Fruit fly (Drosophila melanogaster) whole organism, embryonic: ENCODE measurements around the gene CG14205.

Experiments used
- Bgb ChIP-seq: fragments of 200-800 bp; sonication (Bioruptor generic); IDR thresholded peaks from 2 replicates; pipeline ENCODE4 v1.3.6; 2022; ENCODE audit warnings: missing biosample characterization, missing genetic modification characterization; ENCODE audit not compliant: partially characterized antibody
- CG11398 ChIP-seq: fragments of 200-800 bp; sonication (Bioruptor generic); optimal IDR thresholded peaks from 2 replicates; lab custom pipeline; 2016; ENCODE audit warnings: missing biosample characterization, missing genetic modification characterization
- CG12659 ChIP-seq: fragments of 200-800 bp; sonication (Bioruptor generic); optimal IDR thresholded peaks from 3 replicates; lab custom pipeline; 2017; ENCODE audit warnings: mild to moderate bottlenecking, missing biosample characterization, missing genetic modification reagents, missing genetic modification characterization
- CG14860 ChIP-seq: fragments of 200-800 bp; sonication (Bioruptor generic); IDR thresholded peaks from 3 replicates; pipeline ENCODE4 v1.3.6; 2022; ENCODE audit warnings: missing biosample characterization, missing genetic modification characterization; ENCODE audit not compliant: partially characterized antibody
- CG15601 ChIP-seq: fragments of 200-800 bp; sonication (Bioruptor generic); optimal IDR thresholded peaks from 3 replicates; lab custom pipeline; 2019; ENCODE audit warnings: missing biosample characterization, mild to moderate bottlenecking, missing genetic modification characterization, moderate library complexity
- CG16813 ChIP-seq: fragments of 200-800 bp; sonication (Bioruptor generic); IDR thresholded peaks from 3 replicates; pipeline ENCODE4 v1.3.6; 2022; ENCODE audit warnings: missing biosample characterization, missing genetic modification characterization; ENCODE audit not compliant: partially characterized antibody
- CG17802 ChIP-seq: fragments of 200-800 bp; sonication (Bioruptor generic); optimal IDR thresholded peaks from 2 replicates; lab custom pipeline; 2018; ENCODE audit warnings: missing biosample characterization, mild to moderate bottlenecking, missing genetic modification characterization, moderate library complexity
- CG18476 ChIP-seq: fragments of 200-800 bp; sonication (Bioruptor generic); optimal IDR thresholded peaks from 2 replicates; lab custom pipeline; 2016; ENCODE audit warnings: missing biosample characterization, mild to moderate bottlenecking, missing genetic modification characterization
- CG2116 ChIP-seq: fragments of 200-800 bp; sonication (Bioruptor generic); optimal IDR thresholded peaks from 3 replicates; lab custom pipeline; 2018; ENCODE audit warnings: missing biosample characterization, mild to moderate bottlenecking, missing genetic modification characterization
- CG4617 ChIP-seq: fragments of 200-800 bp; sonication (Bioruptor generic); optimal IDR thresholded peaks from 3 replicates; lab custom pipeline; 2016; ENCODE audit warnings: missing biosample characterization, missing genetic modification characterization, borderline replicate concordance
- CG5180 ChIP-seq: fragments of 200-800 bp; sonication (Bioruptor generic); optimal IDR thresholded peaks from 3 replicates; lab custom pipeline; 2017; ENCODE audit warnings: missing biosample characterization, missing genetic modification characterization, mild to moderate bottlenecking, moderate library complexity, missing genetic modification reagents
- CG6272 ChIP-seq: fragments of 200-800 bp; sonication (Bioruptor generic); IDR thresholded peaks from 2 replicates; pipeline ENCODE4 v1.3.6; 2022; ENCODE audit warnings: missing biosample characterization, missing genetic modification characterization
- CG6791 ChIP-seq: fragments of 200-800 bp; sonication (Bioruptor generic); IDR thresholded peaks from 3 replicates; pipeline ENCODE4 v1.3.6; 2022; ENCODE audit warnings: missing biosample characterization, missing genetic modification characterization; ENCODE audit not compliant: partially characterized antibody
- CG7963 ChIP-seq: fragments of 200-800 bp; sonication (Bioruptor generic); IDR thresholded peaks from 3 replicates; pipeline ENCODE4 v1.3.6; 2022; ENCODE audit warnings: missing biosample characterization, missing genetic modification characterization; ENCODE audit not compliant: partially characterized antibody
- CTCF ChIP-seq: fragments of 200-800 bp; sonication (Bioruptor generic); optimal IDR thresholded peaks from 2 replicates; lab custom pipeline; 2017; ENCODE audit warnings: missing biosample characterization, mild to moderate bottlenecking, missing genetic modification characterization, moderate library complexity
- Dp ChIP-seq: fragments of 200-800 bp; sonication (Bioruptor generic); optimal IDR thresholded peaks from 2 replicates; lab custom pipeline; 2018; ENCODE audit warnings: missing biosample characterization, mild to moderate bottlenecking, missing genetic modification characterization, moderate library complexity
- E2f2 ChIP-seq: fragments of 200-800 bp; sonication (Bioruptor generic); IDR thresholded peaks from 2 replicates; pipeline ENCODE4 v1.3.6; 2022; ENCODE audit warnings: missing biosample characterization, missing genetic modification characterization
- HLH4C ChIP-seq: fragments of 200-800 bp; sonication (Bioruptor generic); IDR thresholded peaks from 3 replicates; pipeline ENCODE4 v1.3.6; 2022; ENCODE audit warnings: missing biosample characterization, missing genetic modification characterization; ENCODE audit not compliant: partially characterized antibody
- Hmr ChIP-seq: fragments of 200-800 bp; sonication (Bioruptor generic); optimal IDR thresholded peaks from 3 replicates; lab custom pipeline; 2017; ENCODE audit warnings: mild to moderate bottlenecking, missing biosample characterization, missing genetic modification reagents, missing genetic modification characterization
- Scr ChIP-seq: fragments of 200-800 bp; sonication (Bioruptor generic); IDR thresholded peaks from 2 replicates; pipeline ENCODE4 v1.3.6; 2022; ENCODE audit warnings: missing biosample characterization, missing genetic modification characterization; ENCODE audit not compliant: partially characterized antibody
- Sin3A ChIP-seq: fragments of >200 bp; optimal IDR thresholded peaks from 2 replicates; lab custom pipeline; 2018
- Sry-δ ChIP-seq: fragments of 200-800 bp; sonication (Bioruptor generic); optimal IDR thresholded peaks from 2 replicates; lab custom pipeline; 2016; ENCODE audit warnings: missing biosample characterization, missing genetic modification characterization
- Vsx1 ChIP-seq: fragments of 200-800 bp; sonication (Bioruptor generic); optimal IDR thresholded peaks from 2 replicates; lab custom pipeline; 2017; ENCODE audit warnings: missing biosample characterization, mild to moderate bottlenecking, missing genetic modification characterization, missing genetic modification reagents
- chinmo ChIP-seq: fragments of 200-800 bp; sonication (Bioruptor generic); IDR thresholded peaks from 4 replicates; pipeline ENCODE4 v1.3.6; 2022; ENCODE audit warnings: missing biosample characterization, missing genetic modification characterization; ENCODE audit not compliant: partially characterized antibody
- exex ChIP-seq: fragments of 200-800 bp; sonication (Bioruptor generic); optimal IDR thresholded peaks from 4 replicates; lab custom pipeline; 2018; ENCODE audit warnings: missing biosample characterization, mild to moderate bottlenecking, missing genetic modification characterization, moderate library complexity
- gem ChIP-seq: fragments of 200-800 bp; sonication (Bioruptor generic); optimal IDR thresholded peaks from 2 replicates; lab custom pipeline; 2019; ENCODE audit warnings: missing biosample characterization, mild to moderate bottlenecking, missing genetic modification characterization, moderate library complexity
- hkb ChIP-seq, 2 experiments: fragments of 200-800 bp in 1 of 2; fragments of >200 bp in 1 of 2; sonication (Bioruptor generic) in 1 of 2; IDR thresholded peaks in 1 of 2; optimal IDR thresholded peaks in 1 of 2; 2 replicates each; pipeline versions ENCODE4 v1.3.6 to Lab custom; 2017 to 2022; ENCODE audit warnings: missing biosample characterization in 1 of 2, missing genetic modification characterization in 1 of 2
- mld ChIP-seq: fragments of 200-800 bp; sonication (Bioruptor generic); IDR thresholded peaks from 3 replicates; pipeline ENCODE4 v1.3.6; 2022; ENCODE audit warnings: missing biosample characterization, missing genetic modification characterization; ENCODE audit not compliant: partially characterized antibody
- nerfin-2 ChIP-seq: fragments of 200-800 bp; sonication (Bioruptor generic); IDR thresholded peaks from 2 replicates; pipeline ENCODE4 v1.3.6; 2022; ENCODE audit warnings: missing biosample characterization, missing genetic modification characterization; ENCODE audit not compliant: partially characterized antibody
- nmo ChIP-seq: fragments of 200-800 bp; sonication (Bioruptor generic); optimal IDR thresholded peaks from 2 replicates; lab custom pipeline; 2018; ENCODE audit warnings: missing biosample characterization, mild to moderate bottlenecking, missing genetic modification characterization, moderate library complexity
- pb ChIP-seq: fragments of 200-800 bp; sonication (Bioruptor generic); optimal IDR thresholded peaks from 3 replicates; lab custom pipeline; 2016; ENCODE audit warnings: missing biosample characterization, missing genetic modification characterization
- pzg ChIP-seq: fragments of 200-800 bp; sonication (Bioruptor generic); optimal IDR thresholded peaks from 3 replicates; lab custom pipeline; 2018; ENCODE audit warnings: missing biosample characterization, mild to moderate bottlenecking, missing genetic modification characterization, moderate library complexity
- sens ChIP-seq: fragments of 200-800 bp; sonication (Bioruptor generic); peaks from one replicate; lab custom pipeline; 2016; ENCODE audit warnings: missing biosample characterization, missing genetic modification characterization
- sna ChIP-seq: fragments of 200-800 bp; sonication (Bioruptor generic); IDR thresholded peaks from 2 replicates; pipeline ENCODE4 v1.3.6; 2022; ENCODE audit warnings: missing biosample characterization, missing genetic modification characterization; ENCODE audit not compliant: partially characterized antibody
- trem ChIP-seq: fragments of 200-800 bp; optimal IDR thresholded peaks from 3 replicates; lab custom pipeline; 2019; ENCODE audit warnings: missing biosample characterization, mild to moderate bottlenecking, missing genetic modification characterization, moderate library complexity
- vnd ChIP-seq: fragments of 200-800 bp; sonication (Bioruptor generic); IDR thresholded peaks from 3 replicates; pipeline ENCODE4 v1.3.6; 2022; ENCODE audit warnings: missing biosample characterization, missing genetic modification characterization; ENCODE audit not compliant: partially characterized antibody
- wdn ChIP-seq: fragments of 200-800 bp; sonication (Bioruptor generic); IDR thresholded peaks from 2 replicates; pipeline ENCODE4 v1.3.6; 2022; ENCODE audit warnings: missing biosample characterization, missing genetic modification characterization

Gene CG14205

DNA sequence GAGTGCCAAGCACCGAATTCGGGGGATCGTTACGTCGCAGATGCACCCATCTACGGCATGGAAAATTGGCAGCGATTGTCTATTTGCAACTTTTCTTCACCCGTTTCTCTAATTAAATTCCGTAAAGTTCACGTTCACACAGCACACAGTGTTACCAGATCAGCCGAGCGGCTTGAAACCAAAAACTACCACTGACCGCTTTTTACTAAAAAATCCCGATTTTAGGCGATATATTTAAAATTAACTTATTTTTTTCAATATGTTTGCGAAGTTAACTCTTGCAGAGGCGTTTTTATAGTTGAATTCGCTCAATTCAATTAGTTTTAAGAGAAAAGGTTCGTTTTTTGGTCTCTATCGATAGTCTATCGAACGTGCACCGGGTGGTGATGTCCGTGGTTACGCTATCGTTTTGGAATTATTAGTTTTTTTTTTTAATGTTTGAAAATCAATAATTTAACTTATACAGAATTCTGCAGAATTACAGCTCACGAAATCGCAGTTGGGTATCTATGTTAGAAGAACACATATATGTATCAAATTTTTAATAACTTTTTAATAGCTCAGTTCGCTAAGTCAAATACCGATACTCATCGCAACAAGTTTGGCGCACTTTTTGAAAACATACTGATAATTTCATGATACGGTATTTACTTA is 12.6 kb upstream of the CG14205 start, which contains the start of gene Tao (continued):
- TF ChIP-seq trem (tag; lab: Kevin White, UChicago) (peak; percentile 12), Sin3A (peak; percentile 70), CG4617 (GFP tag; lab: Kevin White, UChicago) (peak; percentile 40), chinmo (GFP tag; lab: Robert Waterston, UW) (0 out of 4 replicates have a peak, but pooled peaks have one; percentile 24), pzg (peak; percentile 41), nmo (GFP tag; lab: Kevin White, UChicago) (peak; percentile 43), CG14860 (GFP tag; lab: Robert Waterston, UW) (peak; percentile 88; the same call in 2 of the 3 replicates), CG5180 (no peak), CG18476 (peak; percentile 16), CG7963 (GFP tag; lab: Robert Waterston, UW) (peak; percentile 57), Hmr (GFP tag; lab: Kevin White, UChicago) (no peak), pb (no peak), E2f2 (peak; percentile 80), Scr (GFP tag; lab: Robert Waterston, UW) (peak; percentile 91), CG2116 (GFP tag; lab: Kevin White, UChicago) (peak; percentile 82), CTCF (GFP tag; lab: Kevin White, UChicago) (no peak), Sry-δ (GFP tag; lab: Kevin White, UChicago) (peak; percentile 80), Dp (GFP tag; lab: Kevin White, UChicago) (peak; percentile 72), wdn (no peak), CG15601 (tag; lab: Kevin White, UChicago) (peak; percentile 3), hkb (optimal IDR thresholded peaks at IDR 0.05; lab: Kevin White, UChicago) (no peak), hkb (GFP tag; IDR thresholded peaks at IDR 0.05; lab: Robert Waterston, UW) (no peak), nerfin-2 (GFP tag; lab: Robert Waterston, UW) (peak; percentile 68), sna (peak; percentile 88)

DNA sequence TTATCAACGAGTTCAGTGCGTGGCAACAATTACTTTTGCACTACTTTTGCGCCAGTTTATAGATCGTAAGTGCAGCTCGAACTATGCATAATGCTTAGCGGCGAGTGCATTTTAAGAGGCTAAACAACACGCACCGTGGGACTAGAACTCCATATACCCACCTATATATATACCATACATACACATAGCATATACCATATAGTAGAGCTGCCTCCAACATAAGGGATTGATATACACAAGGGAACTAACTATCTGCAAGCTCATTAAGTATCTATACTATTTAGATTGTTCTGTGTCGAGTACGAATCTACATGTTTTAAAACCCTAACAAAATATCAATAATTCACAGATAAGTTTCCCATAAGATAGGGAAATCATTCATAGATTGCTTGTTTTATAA is 10.5 kb upstream of the CG14205 start, which contains the start of gene CG14218:
Gene CG14218 (minus strand): TSS at position 101 of the 400 bp plus-strand sequence.
- no peak for TF ChIP-seq CG11398 (GFP tag; lab: Kevin White, UChicago)
- TF ChIP-seq sens (GFP tag; lab: Kevin White, UChicago): peak; percentile 35
- TF ChIP-seq exex (tag; lab: Kevin White, UChicago): peak; percentile 30

DNA sequence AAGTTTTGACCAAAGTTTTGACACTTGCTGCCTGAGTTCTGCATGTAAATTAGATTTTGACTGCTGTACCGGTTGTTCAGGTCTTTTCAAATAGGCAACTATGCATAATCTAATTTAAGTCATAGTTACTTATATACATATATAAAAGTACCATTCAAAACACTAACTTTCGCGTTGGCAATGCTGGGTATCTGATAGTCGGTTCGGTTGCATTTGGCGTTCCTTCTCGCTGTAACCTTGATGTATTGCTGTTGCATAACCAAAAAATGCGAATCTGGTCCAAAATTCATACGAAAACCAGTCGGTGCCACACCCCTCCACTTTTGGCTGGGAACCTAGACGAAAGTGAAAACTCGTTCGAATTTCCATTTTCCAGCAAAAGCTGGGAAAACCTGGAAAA is 9.7 kb upstream of the CG14205 start:
- TF ChIP-seq CG6272 (GFP tag; lab: Robert Waterston, UW): no peak
- TF ChIP-seq Bgb (GFP tag; lab: Robert Waterston, UW): peak; percentile 33; the same call in 1 of the 2 replicates
- TF ChIP-seq mld: 0 out of 3 replicates have a peak, but pooled peaks have one; percentile 24
- peak; percentile 35; the same call in 1 of the 2 replicates for TF ChIP-seq Scr (GFP tag; lab: Robert Waterston, UW)
- TF ChIP-seq HLH4C (GFP tag; lab: Robert Waterston, UW): peak; percentile 65
- TF ChIP-seq sna: peak; percentile 47; the same call in 1 of the 2 replicates
- 0 out of 3 replicates have a peak, but pooled peaks have one; percentile 35 for TF ChIP-seq CG6791 (GFP tag; lab: Robert Waterston, UW)
- no peak for TF ChIP-seq gem (tag; lab: Kevin White, UChicago)
- TF ChIP-seq Vsx1 (GFP tag; lab: Kevin White, UChicago): no peak
- TF ChIP-seq nerfin-2 (GFP tag; lab: Robert Waterston, UW): peak; percentile 52
- no peak for TF ChIP-seq CG17802 (tag; lab: Kevin White, UChicago)
- peak; percentile 51; the same call in 2 of the 3 replicates for TF ChIP-seq vnd (GFP tag; lab: Robert Waterston, UW)
- peak; percentile 49; the same call in 1 of the 3 replicates for TF ChIP-seq CG14860 (GFP tag; lab: Robert Waterston, UW)
- TF ChIP-seq CG16813 (GFP tag; lab: Robert Waterston, UW): peak; percentile 53; the same call in 1 of the 3 replicates
- no peak for TF ChIP-seq CG12659 (GFP tag; lab: Kevin White, UChicago)
